Worm (Caenorhabditis elegans) whole organism, young adult: ENCODE results near the gene K09C4.5.

Experiments
- C06A6.2 ChIP-seq: fragments of 200-800 bp; sonication (Bioruptor generic); conservative IDR thresholded peaks from 2 replicates; pipeline ENCODE4 v1.3.6; 2022; ENCODE audit warnings: missing genetic modification characterization, missing compliant biosample characterization
- attf-3 ChIP-seq: fragments of 200-800 bp; sonication (Bioruptor generic); conservative IDR thresholded peaks from 2 replicates; pipeline ENCODE4 v1.3.6; 2022; ENCODE audit warnings: missing genetic modification reagents, missing genetic modification characterization, missing compliant biosample characterization
- mxl-1 ChIP-seq: sonication (generic microtip); optimal IDR thresholded peaks from 2 replicates; lab custom pipeline; 2016; ENCODE audit warnings: missing genetic modification characterization, missing compliant biosample characterization
- nfya-1 ChIP-seq: sonication (generic microtip); optimal IDR thresholded peaks from 2 replicates; lab custom pipeline; 2017; ENCODE audit warnings: antibody characterized with exemption, missing compliant biosample characterization, missing genetic modification characterization, borderline replicate concordance; ENCODE audit not compliant: insufficient read depth
- pha-4 ChIP-seq: fragments of 150-350 bp; sonication (generic microtip); optimal IDR thresholded peaks from 2 replicates; lab custom pipeline; 2014; ENCODE audit warnings: missing biosample characterization, missing genetic modification reagents, missing genetic modification characterization

- TF ChIP-seq mxl-1 (tag; lab: Kevin White, UChicago) (no peak), C06A6.2 (GFP tag; lab: Robert Waterston, UW) (no peak), pha-4 (no peak), attf-3 (GFP tag; lab: Robert Waterston, UW) (no peak), nfya-1 (tag; lab: Kevin White, UChicago) (no peak)
Measured at ce11 chrX:3283189-3283588, 758 bp downstream of the K09C4.5 start.
